Fruit fly (Drosophila melanogaster): Measurements from ENCODE around the gene CG14424.

dm6 chrX:2964678-2965231 is 37.7 kb upstream of the CG14424 start:
- TF ChIP-seq h (optimal IDR thresholded peaks at IDR 0.05) (no peak), psq (optimal IDR thresholded peaks at IDR 0.05) (no peak), Sin3A (optimal IDR thresholded peaks at IDR 0.05) (no peak), insv (optimal IDR thresholded peaks at IDR 0.05) (no peak), ttk (optimal IDR thresholded peaks at IDR 0.05) (no peak), Myc (optimal IDR thresholded peaks at IDR 0.05) (no peak)
